Fruit fly (Drosophila melanogaster) whole organism, embryonic: Measurements from ENCODE around the gene Mgat4b.

Experiments
- Antp ChIP-seq: fragments of 200-800 bp; sonication (Bioruptor generic); optimal IDR thresholded peaks from 3 replicates; lab custom pipeline; 2016; ENCODE audit warnings: missing biosample characterization, missing genetic modification characterization
- Asciz ChIP-seq: fragments of 200-800 bp; sonication (Bioruptor generic); optimal IDR thresholded peaks from 2 replicates; lab custom pipeline; 2017; ENCODE audit warnings: missing biosample characterization, mild to moderate bottlenecking, missing genetic modification characterization, missing genetic modification reagents
- BEAF-32 ChIP-seq: fragments of 200-800 bp; sonication (Bioruptor generic); optimal IDR thresholded peaks from 3 replicates; lab custom pipeline; 2017; ENCODE audit warnings: missing biosample characterization, missing genetic modification characterization, mild to moderate bottlenecking, moderate library complexity, missing genetic modification reagents
- Bteb2 ChIP-seq: fragments of 200-800 bp; sonication (Bioruptor generic); optimal IDR thresholded peaks from 2 replicates; lab custom pipeline; 2016; ENCODE audit warnings: missing biosample characterization, missing genetic modification characterization
- CG10431 ChIP-seq: fragments of 200-800 bp; sonication (Bioruptor generic); optimal IDR thresholded peaks from 3 replicates; lab custom pipeline; 2018; ENCODE audit warnings: missing biosample characterization, mild to moderate bottlenecking, missing genetic modification characterization
- CG11560 ChIP-seq: fragments of 200-800 bp; sonication (Bioruptor generic); IDR thresholded peaks from 3 replicates; pipeline ENCODE4 v1.3.6; 2022; ENCODE audit warnings: missing biosample characterization, missing genetic modification characterization
- CG1233 ChIP-seq: fragments of 200-800 bp; sonication (Bioruptor generic); optimal IDR thresholded peaks from 4 replicates; lab custom pipeline; 2018; ENCODE audit warnings: missing biosample characterization, mild to moderate bottlenecking, missing genetic modification characterization
- CG12942 ChIP-seq: fragments of 200-800 bp; sonication (Bioruptor generic); optimal IDR thresholded peaks from 3 replicates; lab custom pipeline; 2016; ENCODE audit warnings: missing biosample characterization, missing genetic modification characterization
- CG14860 ChIP-seq: fragments of 200-800 bp; sonication (Bioruptor generic); IDR thresholded peaks from 3 replicates; pipeline ENCODE4 v1.3.6; 2022; ENCODE audit warnings: missing biosample characterization, missing genetic modification characterization; ENCODE audit not compliant: partially characterized antibody
- CG15514 ChIP-seq: fragments of 200-800 bp; sonication (Bioruptor generic); optimal IDR thresholded peaks from 3 replicates; lab custom pipeline; 2017; ENCODE audit warnings: missing biosample characterization, missing genetic modification characterization, mild to moderate bottlenecking, moderate library complexity, missing genetic modification reagents
- CG3163 ChIP-seq: fragments of 200-800 bp; sonication (Bioruptor generic); optimal IDR thresholded peaks from 3 replicates; lab custom pipeline; 2016; ENCODE audit warnings: missing biosample characterization, missing genetic modification characterization
- CG32772 ChIP-seq: fragments of 200-800 bp; sonication (Bioruptor generic); IDR thresholded peaks from 2 replicates; pipeline ENCODE4 v1.3.6; 2022; ENCODE audit warnings: missing biosample characterization, missing genetic modification characterization
- CG33213 ChIP-seq: fragments of 200-800 bp; sonication (Bioruptor generic); optimal IDR thresholded peaks from 3 replicates; lab custom pipeline; 2016; ENCODE audit warnings: missing biosample characterization, missing genetic modification characterization
- CG34422 ChIP-seq: fragments of 200-800 bp; sonication (Bioruptor generic); IDR thresholded peaks from 3 replicates; pipeline ENCODE4 v1.3.6; 2022; ENCODE audit warnings: missing biosample characterization, missing genetic modification characterization
- CG3726 ChIP-seq: fragments of 200-800 bp; sonication (Bioruptor generic); IDR thresholded peaks from 3 replicates; pipeline ENCODE4, ENCODE4 v1.3.6; 2022; ENCODE audit warnings: missing biosample characterization, missing genetic modification characterization
- CG4707 ChIP-seq: fragments of 200-800 bp; sonication (Bioruptor generic); optimal IDR thresholded peaks from 2 replicates; lab custom pipeline; 2018; ENCODE audit warnings: missing biosample characterization, mild to moderate bottlenecking, missing genetic modification characterization, moderate library complexity
- CG8388 ChIP-seq: fragments of 200-800 bp; sonication (Bioruptor generic); optimal IDR thresholded peaks from 2 replicates; lab custom pipeline; 2019; ENCODE audit warnings: missing biosample characterization, mild to moderate bottlenecking, missing genetic modification characterization, moderate library complexity
- Chrac-16 ChIP-seq: fragments of 200-800 bp; sonication (Bioruptor generic); optimal IDR thresholded peaks from 3 replicates; lab custom pipeline; 2016; ENCODE audit warnings: missing biosample characterization, missing genetic modification characterization
- D19A ChIP-seq: fragments of 200-800 bp; optimal IDR thresholded peaks from 3 replicates; lab custom pipeline; 2019; ENCODE audit warnings: missing biosample characterization, mild to moderate bottlenecking, missing genetic modification characterization, moderate library complexity
- Deaf1 ChIP-seq: fragments of 200-800 bp; optimal IDR thresholded peaks from 3 replicates; lab custom pipeline; 2019; ENCODE audit warnings: missing biosample characterization, mild to moderate bottlenecking, missing genetic modification characterization, moderate library complexity
- Dfd ChIP-seq, 2 experiments: fragments of >200 bp; optimal IDR thresholded peaks; 2 replicates each; lab custom pipeline; 2017; ENCODE audit warnings: missing biosample characterization in 2 of 2, missing genetic modification characterization in 2 of 2
- Dip2 ChIP-seq: fragments of 200-800 bp; sonication (Bioruptor generic); IDR thresholded peaks from 2 replicates; pipeline ENCODE4 v1.3.6; 2022; ENCODE audit warnings: missing biosample characterization, missing genetic modification characterization
- Ets65A ChIP-seq: fragments of 200-800 bp; sonication (Bioruptor generic); peaks from one replicate; lab custom pipeline; 2016; ENCODE audit warnings: missing biosample characterization, missing genetic modification characterization
- HLHmδ ChIP-seq: fragments of 200-800 bp; sonication (Bioruptor generic); optimal IDR thresholded peaks from 2 replicates; lab custom pipeline; 2018; ENCODE audit warnings: missing biosample characterization, mild to moderate bottlenecking, missing genetic modification characterization, moderate library complexity
- Hey ChIP-seq: fragments of 200-800 bp; sonication (Bioruptor generic); optimal IDR thresholded peaks from 3 replicates; lab custom pipeline; 2018; ENCODE audit warnings: missing biosample characterization, mild to moderate bottlenecking, missing genetic modification characterization
- Hmr ChIP-seq: fragments of 200-800 bp; sonication (Bioruptor generic); optimal IDR thresholded peaks from 3 replicates; lab custom pipeline; 2017; ENCODE audit warnings: mild to moderate bottlenecking, missing biosample characterization, missing genetic modification reagents, missing genetic modification characterization
- Hr39 ChIP-seq: fragments of >200 bp; optimal IDR thresholded peaks from 2 replicates; lab custom pipeline; 2017
- NC2α ChIP-seq: fragments of 200-800 bp; sonication (Bioruptor generic); optimal IDR thresholded peaks from 2 replicates; lab custom pipeline; 2016; ENCODE audit warnings: missing biosample characterization, missing genetic modification characterization
- NfI ChIP-seq: fragments of 200-800 bp; sonication (Bioruptor generic); optimal IDR thresholded peaks from 3 replicates; lab custom pipeline; 2018; ENCODE audit warnings: missing biosample characterization, mild to moderate bottlenecking, missing genetic modification characterization, moderate library complexity
- Rfx ChIP-seq: fragments of 200-800 bp; sonication (Bioruptor generic); IDR thresholded peaks from 2 replicates; pipeline ENCODE4 v1.3.6; 2022; ENCODE audit warnings: missing biosample characterization, missing genetic modification characterization
- Tbp ChIP-seq: fragments of >200 bp; optimal IDR thresholded peaks from 2 replicates; lab custom pipeline; 2018; ENCODE audit warnings: missing biosample characterization, missing genetic modification characterization
- ab ChIP-seq: fragments of 200-800 bp; sonication (Bioruptor generic); optimal IDR thresholded peaks from 2 replicates; lab custom pipeline; 2016; ENCODE audit warnings: missing biosample characterization, missing genetic modification characterization
- ac ChIP-seq: fragments of 200-800 bp; sonication (Bioruptor generic); optimal IDR thresholded peaks from 3 replicates; lab custom pipeline; 2017; ENCODE audit warnings: missing biosample characterization, mild to moderate bottlenecking, missing genetic modification characterization
- aop ChIP-seq: fragments of 200-800 bp; sonication (Bioruptor generic); IDR thresholded peaks from 2 replicates; pipeline ENCODE4 v1.3.6; 2022; ENCODE audit warnings: missing biosample characterization, missing genetic modification characterization
- ase ChIP-seq: fragments of 200-800 bp; sonication (Bioruptor generic); IDR thresholded peaks from 3 replicates; pipeline ENCODE4 v1.3.6; 2022; ENCODE audit warnings: missing biosample characterization, missing genetic modification characterization
- ato ChIP-seq: fragments of 200-800 bp; sonication (Bioruptor generic); IDR thresholded peaks from 2 replicates; pipeline ENCODE4 v1.3.6; 2022; ENCODE audit warnings: missing biosample characterization, missing genetic modification characterization; ENCODE audit not compliant: partially characterized antibody
- bowl ChIP-seq: fragments of 200-800 bp; sonication (Bioruptor generic); IDR thresholded peaks from 2 replicates; pipeline ENCODE4 v1.3.6; 2022; ENCODE audit warnings: missing biosample characterization, missing genetic modification characterization
- bsh ChIP-seq, 2 experiments: fragments of 200-800 bp; sonication (Bioruptor generic); optimal IDR thresholded peaks; 2 replicates each; lab custom pipeline; 2017 to 2018; ENCODE audit warnings: mild to moderate bottlenecking in 2 of 2, missing biosample characterization in 2 of 2, missing genetic modification characterization in 2 of 2, moderate library complexity in 1 of 2
- cas ChIP-seq: fragments of 200-800 bp; sonication (Bioruptor generic); IDR thresholded peaks from 2 replicates; pipeline ENCODE4 v1.3.6; 2022; ENCODE audit warnings: missing biosample characterization, missing genetic modification characterization
- chm ChIP-seq: fragments of 200-800 bp; sonication (Bioruptor generic); IDR thresholded peaks from 2 replicates; pipeline ENCODE4 v1.3.6; 2022; ENCODE audit warnings: missing biosample characterization, missing genetic modification characterization
- danr ChIP-seq: fragments of 200-800 bp; sonication (Bioruptor generic); IDR thresholded peaks from 2 replicates; pipeline ENCODE4 v1.3.6; 2022; ENCODE audit warnings: missing biosample characterization, missing genetic modification characterization
- ind ChIP-seq: fragments of 200-800 bp; sonication (Bioruptor generic); optimal IDR thresholded peaks from 3 replicates; lab custom pipeline; 2016; ENCODE audit warnings: missing biosample characterization, missing genetic modification characterization
- nerfin-1 ChIP-seq: fragments of 200-800 bp; sonication (Bioruptor generic); optimal IDR thresholded peaks from 3 replicates; lab custom pipeline; 2019; ENCODE audit warnings: missing biosample characterization, mild to moderate bottlenecking, missing genetic modification characterization, moderate library complexity
- nerfin-2 ChIP-seq: fragments of 200-800 bp; sonication (Bioruptor generic); IDR thresholded peaks from 2 replicates; pipeline ENCODE4 v1.3.6; 2022; ENCODE audit warnings: missing biosample characterization, missing genetic modification characterization; ENCODE audit not compliant: partially characterized antibody
- sens ChIP-seq: fragments of 200-800 bp; sonication (Bioruptor generic); peaks from one replicate; lab custom pipeline; 2016; ENCODE audit warnings: missing biosample characterization, missing genetic modification characterization
- sens-2 ChIP-seq: fragments of 200-800 bp; sonication (Bioruptor generic); IDR thresholded peaks from 2 replicates; pipeline ENCODE4 v1.3.6; 2022; ENCODE audit warnings: missing biosample characterization, missing genetic modification characterization
- sima ChIP-seq: fragments of 200-800 bp; sonication (Bioruptor generic); optimal IDR thresholded peaks from 2 replicates; lab custom pipeline; 2016; ENCODE audit warnings: missing biosample characterization, missing genetic modification characterization
- sob ChIP-seq: fragments of 200-800 bp; sonication (Bioruptor generic); IDR thresholded peaks from 2 replicates; pipeline ENCODE4 v1.3.6; 2022; ENCODE audit warnings: missing biosample characterization, missing genetic modification characterization
- zfh2 ChIP-seq: fragments of 200-800 bp; sonication (Bioruptor generic); optimal IDR thresholded peaks from 2 replicates; lab custom pipeline; 2016; ENCODE audit warnings: missing biosample characterization, missing genetic modification characterization

Mgat4b gene

DNA sequence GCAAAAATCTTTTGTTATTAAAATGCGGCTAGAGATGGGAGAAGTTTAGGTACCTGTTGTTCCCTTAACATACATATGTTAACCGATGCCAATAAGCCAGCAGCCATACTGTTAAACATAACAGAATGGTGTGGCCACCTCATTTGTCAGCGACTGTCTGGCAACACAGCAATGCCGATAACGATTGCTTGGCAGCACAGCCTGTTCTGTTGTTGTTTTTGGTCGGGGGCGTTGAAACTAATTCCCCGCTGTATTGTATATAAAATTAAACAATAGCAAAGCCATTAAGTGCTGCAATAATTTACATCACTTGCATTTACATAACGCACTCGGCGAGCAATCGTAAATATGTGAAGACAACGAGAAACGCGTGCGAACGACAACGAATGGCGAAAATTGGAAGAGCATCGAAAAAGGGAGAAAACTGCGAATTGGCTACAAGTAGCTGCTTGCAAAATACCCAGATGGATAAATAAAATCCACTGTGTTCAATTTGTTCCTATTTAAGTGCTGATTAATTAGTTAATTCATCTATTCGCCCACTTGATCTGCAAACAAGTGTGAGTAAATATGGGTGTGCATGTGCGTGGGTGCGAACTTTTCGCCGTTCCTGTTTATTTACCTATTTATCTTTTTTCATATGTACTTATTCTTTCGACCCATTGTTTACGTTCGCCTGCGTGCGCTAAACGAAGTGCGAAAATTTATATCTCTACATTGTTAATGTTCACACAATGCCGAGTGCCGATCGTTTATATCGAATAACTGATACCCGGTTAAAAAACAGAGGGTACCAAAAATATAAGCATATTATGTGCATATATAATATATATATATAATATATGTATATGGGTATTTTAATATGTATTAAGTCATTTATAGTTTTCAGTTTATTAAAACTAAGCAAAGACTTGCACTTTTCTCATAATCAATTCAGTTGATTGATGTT is 7.0 kb downstream of the Mgat4b start, which contains the start of the genes Tsen34 and Mgat4a (continued):
- peak; percentile 76 for TF ChIP-seq Hmr (GFP tag; lab: Kevin White, UChicago)
- peak; percentile 12 for TF ChIP-seq Bteb2 (GFP tag; lab: Kevin White, UChicago)
- no peak for TF ChIP-seq sens-2 (GFP tag; lab: Robert Waterston, UW)
- TF ChIP-seq Hr39: no peak
- no peak for TF ChIP-seq Chrac-16 (GFP tag; lab: Kevin White, UChicago)
- TF ChIP-seq CG8388: peak; percentile 87
- TF ChIP-seq zfh2 (GFP tag; lab: Kevin White, UChicago): peak; percentile 25
- no peak for TF ChIP-seq Hey (tag; lab: Kevin White, UChicago)
- TF ChIP-seq ato (GFP tag; lab: Robert Waterston, UW): 0 out of 2 replicates have a peak, but pooled peaks have one; percentile 55
- peak; percentile 47 for TF ChIP-seq CG1233 (GFP tag; lab: Kevin White, UChicago)
- TF ChIP-seq Antp (GFP tag; lab: Kevin White, UChicago): no peak
- no peak for TF ChIP-seq NfI
- peak; percentile 86 for TF ChIP-seq sens (GFP tag; lab: Kevin White, UChicago)
- no peak for TF ChIP-seq Dfd (GFP tag; optimal IDR thresholded peaks at IDR 0.05; lab: Kevin White, UChicago)
- no peak for TF ChIP-seq CG3726 (GFP tag; lab: Robert Waterston, UW)
- peak; percentile 47; the same call in 1 of the 2 replicates for TF ChIP-seq cas (GFP tag; lab: Robert Waterston, UW)
- no peak for TF ChIP-seq bowl (GFP tag; lab: Robert Waterston, UW)
- TF ChIP-seq Asciz (GFP tag; lab: Kevin White, UChicago): no peak
- TF ChIP-seq aop (GFP tag; lab: Robert Waterston, UW): no peak
- no peak for TF ChIP-seq CG4707 (GFP tag; lab: Kevin White, UChicago)
- TF ChIP-seq HLHmδ (GFP tag; lab: Kevin White, UChicago): peak; percentile 34
- TF ChIP-seq CG11560: no peak
- TF ChIP-seq ab: no peak
- TF ChIP-seq CG32772 (GFP tag; lab: Robert Waterston, UW): no peak
- TF ChIP-seq Rfx (GFP tag; lab: Robert Waterston, UW): peak; percentile 78
- no peak for TF ChIP-seq Deaf1
- peak; percentile 6 for TF ChIP-seq CG12942 (GFP tag; lab: Kevin White, UChicago)
- no peak for TF ChIP-seq Tbp (GFP tag; lab: Kevin White, UChicago)
- peak; percentile 37; the same call in 1 of the 3 replicates for TF ChIP-seq CG34422 (GFP tag; lab: Robert Waterston, UW)
- peak; percentile 44; the same call in 1 of the 2 replicates for TF ChIP-seq nerfin-2 (GFP tag; lab: Robert Waterston, UW)
- no peak for TF ChIP-seq Dip2
- peak; percentile 14; the same call in 1 of the 2 replicates for TF ChIP-seq chm (GFP tag; lab: Robert Waterston, UW)
- peak; percentile 46 for TF ChIP-seq CG15514
- TF ChIP-seq danr (GFP tag; lab: Robert Waterston, UW): no peak
- TF ChIP-seq CG10431 (GFP tag; lab: Kevin White, UChicago): peak; percentile 67
- no peak for TF ChIP-seq NC2α
- TF ChIP-seq ase (GFP tag; lab: Robert Waterston, UW): no peak
- TF ChIP-seq sima (GFP tag; lab: Kevin White, UChicago): no peak
- TF ChIP-seq CG33213: no peak
- TF ChIP-seq ind: no peak
- peak; percentile 31; the same call in 1 of the 3 replicates for TF ChIP-seq CG14860
- no peak for TF ChIP-seq D19A
- no peak for TF ChIP-seq nerfin-1 (tag; lab: Kevin White, UChicago)
- peak; percentile 72 for TF ChIP-seq sob (GFP tag; lab: Robert Waterston, UW)
- no peak for TF ChIP-seq bsh (GFP tag; optimal IDR thresholded peaks at IDR 0.05; lab: Kevin White, UChicago)
- peak; percentile 65 for TF ChIP-seq BEAF-32 (GFP tag; lab: Kevin White, UChicago)
- TF ChIP-seq ac: no peak
- peak; percentile 1 for TF ChIP-seq CG3163 (GFP tag; lab: Kevin White, UChicago)
- TF ChIP-seq Ets65A (GFP tag; lab: Kevin White, UChicago): peak; percentile 56
